Worm (Caenorhabditis elegans) whole organism, L2 larva: ENCODE results near the gene cox-17.
A peak's percentile ranks its signal among the peaks of the same experiment; 100 is the strongest.

Experiments used
- F13H6.1 ChIP-seq: sonication (generic microtip); optimal IDR thresholded peaks from 2 replicates; lab custom pipeline; 2016; ENCODE audit warnings: missing genetic modification characterization, missing compliant biosample characterization
- egl-27 ChIP-seq: sonication (generic microtip); optimal IDR thresholded peaks from 3 replicates; lab custom pipeline; 2017; ENCODE audit warnings: missing biosample characterization, missing genetic modification reagents, missing genetic modification characterization
- elt-3 ChIP-seq: sonication (generic microtip); optimal IDR thresholded peaks from 2 replicates; lab custom pipeline; 2017; ENCODE audit warnings: missing biosample characterization, missing genetic modification characterization
- lin-13 ChIP-seq: fragments of 150-350 bp; optimal IDR thresholded peaks from 2 replicates; lab custom pipeline; 2014; ENCODE audit warnings: missing biosample characterization, missing genetic modification reagents, missing genetic modification characterization
- mbf-1 ChIP-seq: sonication (generic microtip); optimal IDR thresholded peaks from 2 replicates; lab custom pipeline; 2017; ENCODE audit warnings: missing biosample characterization, missing genetic modification characterization
- nhr-11 ChIP-seq: fragments of 150-350 bp; optimal IDR thresholded peaks from 2 replicates; lab custom pipeline; 2014; ENCODE audit warnings: missing biosample characterization, missing genetic modification characterization
- nhr-12 ChIP-seq: fragments of 150-350 bp; optimal IDR thresholded peaks from 2 replicates; lab custom pipeline; 2014; ENCODE audit warnings: missing biosample characterization, missing genetic modification characterization
- nhr-21 ChIP-seq: fragments of 150-350 bp; optimal IDR thresholded peaks from 2 replicates; lab custom pipeline; 2014; ENCODE audit warnings: missing biosample characterization, missing genetic modification characterization
- nhr-6 ChIP-seq: fragments of 150-350 bp; optimal IDR thresholded peaks from 2 replicates; lab custom pipeline; 2014; ENCODE audit warnings: missing biosample characterization, missing genetic modification characterization
- ztf-4 ChIP-seq: fragments of 150-350 bp; optimal IDR thresholded peaks from 2 replicates; lab custom pipeline; 2014; ENCODE audit warnings: missing biosample characterization, missing genetic modification characterization

DNA sequence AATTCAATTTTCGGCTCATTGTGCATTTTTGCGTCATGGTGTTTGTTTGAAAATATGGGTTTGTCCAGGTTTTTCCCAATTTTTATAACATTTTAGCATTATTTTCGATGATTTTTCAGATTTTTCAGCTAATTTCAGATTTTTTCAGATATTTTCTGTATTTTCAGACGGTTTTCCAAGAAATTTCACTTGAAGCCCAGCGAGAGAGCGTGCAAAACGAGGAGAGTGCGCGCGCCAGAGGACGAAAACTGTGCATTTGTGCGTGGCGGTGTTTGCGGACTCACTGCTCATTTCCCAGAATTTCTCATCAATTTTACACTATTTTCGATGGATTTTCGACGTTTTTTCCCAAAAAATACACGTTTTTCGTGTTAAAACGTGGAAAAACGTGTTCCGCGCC is 44.3 kb downstream of the cox-17 start:
- TF ChIP-seq nhr-6 (no peak), ztf-4 (tag; lab: Kevin White, UChicago) (peak; percentile 44), egl-27 (tag; lab: Kevin White, UChicago) (no peak), nhr-21 (tag; lab: Kevin White, UChicago) (peak; percentile 47), nhr-12 (tag; lab: Kevin White, UChicago) (no peak), lin-13 (GFP tag; lab: Kevin White, UChicago) (peak; percentile 39), F13H6.1 (tag; lab: Kevin White, UChicago) (peak; percentile 62), mbf-1 (tag; lab: Kevin White, UChicago) (no peak), elt-3 (tag; lab: Kevin White, UChicago) (no peak), nhr-11 (tag; lab: Kevin White, UChicago) (no peak)
